Fruit fly (Drosophila melanogaster) whole organism, embryonic: ENCODE results near the gene CG15308.

Experiments used
- Atf6 ChIP-seq: fragments of 200-800 bp; sonication (Bioruptor generic); IDR thresholded peaks from 2 replicates; pipeline ENCODE4 v1.3.6; 2022; ENCODE audit warnings: missing biosample characterization, missing genetic modification characterization
- CG10979 ChIP-seq: fragments of 200-800 bp; sonication (Bioruptor generic); optimal IDR thresholded peaks from 2 replicates; lab custom pipeline; 2018; ENCODE audit warnings: missing biosample characterization, mild to moderate bottlenecking, missing genetic modification characterization, moderate library complexity
- CG11723 ChIP-seq: fragments of 200-800 bp; sonication (Bioruptor generic); optimal IDR thresholded peaks from 2 replicates; lab custom pipeline; 2017; ENCODE audit warnings: missing biosample characterization, mild to moderate bottlenecking, missing genetic modification characterization
- CG15514 ChIP-seq: fragments of 200-800 bp; sonication (Bioruptor generic); optimal IDR thresholded peaks from 3 replicates; lab custom pipeline; 2017; ENCODE audit warnings: missing biosample characterization, missing genetic modification characterization, mild to moderate bottlenecking, moderate library complexity, missing genetic modification reagents
- CG15696 ChIP-seq: fragments of 200-800 bp; sonication (Bioruptor generic); optimal IDR thresholded peaks from 2 replicates; lab custom pipeline; 2019; ENCODE audit warnings: missing biosample characterization, mild to moderate bottlenecking, missing genetic modification characterization, moderate library complexity
- CG16813 ChIP-seq: fragments of 200-800 bp; sonication (Bioruptor generic); IDR thresholded peaks from 3 replicates; pipeline ENCODE4 v1.3.6; 2022; ENCODE audit warnings: missing biosample characterization, missing genetic modification characterization; ENCODE audit not compliant: partially characterized antibody
- CG17912 ChIP-seq: fragments of 200-800 bp; sonication (Bioruptor generic); optimal IDR thresholded peaks from 2 replicates; lab custom pipeline; 2018; ENCODE audit warnings: missing biosample characterization, mild to moderate bottlenecking, missing genetic modification characterization
- CG18011 ChIP-seq: fragments of 200-800 bp; sonication (Bioruptor generic); optimal IDR thresholded peaks from 2 replicates; lab custom pipeline; 2017; ENCODE audit warnings: missing biosample characterization, missing genetic modification characterization, mild to moderate bottlenecking, moderate library complexity, missing genotype
- CG18599 ChIP-seq: fragments of 200-800 bp; sonication (Bioruptor generic); optimal IDR thresholded peaks from 3 replicates; lab custom pipeline; 2017; ENCODE audit warnings: missing biosample characterization, missing genetic modification characterization, mild to moderate bottlenecking, moderate library complexity, missing genetic modification reagents
- CG18619 ChIP-seq: fragments of 200-800 bp; sonication (Bioruptor generic); optimal IDR thresholded peaks from 3 replicates; lab custom pipeline; 2017; ENCODE audit warnings: missing biosample characterization, mild to moderate bottlenecking, missing genetic modification characterization
- CG2202 ChIP-seq: fragments of 200-800 bp; sonication (Bioruptor generic); optimal IDR thresholded peaks from 2 replicates; lab custom pipeline; 2018; ENCODE audit warnings: missing biosample characterization, mild to moderate bottlenecking, missing genetic modification characterization
- CG31441 ChIP-seq: fragments of 200-800 bp; sonication (Bioruptor generic); IDR thresholded peaks from 2 replicates; pipeline ENCODE4 v1.3.6; 2022; ENCODE audit warnings: missing biosample characterization, missing genetic modification characterization
- CG32772 ChIP-seq: fragments of 200-800 bp; sonication (Bioruptor generic); IDR thresholded peaks from 2 replicates; pipeline ENCODE4 v1.3.6; 2022; ENCODE audit warnings: missing biosample characterization, missing genetic modification characterization
- CG4707 ChIP-seq: fragments of 200-800 bp; sonication (Bioruptor generic); optimal IDR thresholded peaks from 2 replicates; lab custom pipeline; 2018; ENCODE audit warnings: missing biosample characterization, mild to moderate bottlenecking, missing genetic modification characterization, moderate library complexity
- CG4730 ChIP-seq: fragments of 200-800 bp; sonication (Bioruptor generic); IDR thresholded peaks from 2 replicates; pipeline ENCODE4 v1.3.6; 2022; ENCODE audit warnings: missing biosample characterization, missing genetic modification characterization
- CG6254 ChIP-seq: fragments of 200-800 bp; sonication (Bioruptor generic); optimal IDR thresholded peaks from 3 replicates; lab custom pipeline; 2017; ENCODE audit warnings: mild to moderate bottlenecking, missing biosample characterization, missing genetic modification reagents, missing genetic modification characterization
- CG7271 ChIP-seq: fragments of 200-800 bp; sonication (Bioruptor generic); optimal IDR thresholded peaks from 2 replicates; lab custom pipeline; 2018; ENCODE audit warnings: missing biosample characterization, mild to moderate bottlenecking, missing genetic modification characterization, moderate library complexity
- CG8290 ChIP-seq, 3 experiments: fragments of 200-800 bp; sonication (Bioruptor generic); optimal IDR thresholded peaks; 2 replicates each; lab custom pipeline; 2016 to 2019; ENCODE audit warnings: missing biosample characterization in 3 of 3, missing genetic modification characterization in 3 of 3, mild to moderate bottlenecking in 2 of 3, moderate library complexity in 1 of 3
- CG9797 ChIP-seq: fragments of 200-800 bp; sonication (Bioruptor generic); optimal IDR thresholded peaks from 3 replicates; lab custom pipeline; 2018; ENCODE audit warnings: missing biosample characterization, mild to moderate bottlenecking, missing genetic modification characterization
- Fer1 ChIP-seq: fragments of 200-800 bp; sonication (Bioruptor generic); optimal IDR thresholded peaks from 2 replicates; lab custom pipeline; 2017; ENCODE audit warnings: missing biosample characterization, mild to moderate bottlenecking, missing genetic modification characterization
- HHEX ChIP-seq: fragments of 200-800 bp; sonication (Bioruptor generic); optimal IDR thresholded peaks from 3 replicates; lab custom pipeline; 2017; ENCODE audit warnings: missing biosample characterization, mild to moderate bottlenecking, missing genetic modification characterization, missing genetic modification reagents
- Jarid2 ChIP-seq: fragments of 200-800 bp; sonication (Bioruptor generic); optimal IDR thresholded peaks from 3 replicates; lab custom pipeline; 2017; ENCODE audit warnings: mild to moderate bottlenecking, missing biosample characterization, missing genetic modification reagents, missing genetic modification characterization
- MTF-1 ChIP-seq: fragments of 200-800 bp; sonication (Bioruptor generic); optimal IDR thresholded peaks from 2 replicates; lab custom pipeline; 2018; ENCODE audit warnings: missing biosample characterization, mild to moderate bottlenecking, missing genetic modification characterization, borderline replicate concordance
- Meics ChIP-seq: fragments of 200-800 bp; sonication (Bioruptor generic); optimal IDR thresholded peaks from 2 replicates; lab custom pipeline; 2017; ENCODE audit warnings: missing biosample characterization, mild to moderate bottlenecking, missing genetic modification characterization
- Myb ChIP-seq: fragments of 200-800 bp; sonication (Bioruptor generic); optimal IDR thresholded peaks from 2 replicates; lab custom pipeline; 2016; ENCODE audit warnings: missing biosample characterization, missing genetic modification characterization
- NC2α ChIP-seq: fragments of 200-800 bp; sonication (Bioruptor generic); optimal IDR thresholded peaks from 2 replicates; lab custom pipeline; 2016; ENCODE audit warnings: missing biosample characterization, missing genetic modification characterization
- Nf-YA ChIP-seq: fragments of 200-800 bp; sonication (Bioruptor generic); IDR thresholded peaks from 2 replicates; pipeline ENCODE4 v1.3.6; 2022; ENCODE audit warnings: missing biosample characterization, missing genetic modification characterization
- Pdp1 ChIP-seq, 2 experiments: fragments of 200-800 bp; sonication (Bioruptor generic); optimal IDR thresholded peaks; 3 replicates each; lab custom pipeline; 2016; ENCODE audit warnings: missing biosample characterization in 2 of 2, missing genetic modification characterization in 2 of 2, mild to moderate bottlenecking in 1 of 2, moderate library complexity in 1 of 2
- Sin3A ChIP-seq: fragments of >200 bp; optimal IDR thresholded peaks from 2 replicates; lab custom pipeline; 2018
- Tbp ChIP-seq: fragments of >200 bp; optimal IDR thresholded peaks from 2 replicates; lab custom pipeline; 2018; ENCODE audit warnings: missing biosample characterization, missing genetic modification characterization
- ap ChIP-seq: fragments of 200-800 bp; sonication (Bioruptor generic); IDR thresholded peaks from 2 replicates; pipeline ENCODE4 v1.3.6; 2022; ENCODE audit warnings: missing biosample characterization, missing genetic modification characterization
- chm ChIP-seq: fragments of 200-800 bp; sonication (Bioruptor generic); IDR thresholded peaks from 2 replicates; pipeline ENCODE4 v1.3.6; 2022; ENCODE audit warnings: missing biosample characterization, missing genetic modification characterization
- dpn ChIP-seq, 2 experiments: fragments of 200-800 bp; sonication (Bioruptor generic); optimal IDR thresholded peaks; 3 replicates each; lab custom pipeline; 2016; ENCODE audit warnings: missing biosample characterization in 2 of 2, missing genetic modification characterization in 2 of 2
- ewg ChIP-seq: fragments of 200-800 bp; sonication (Bioruptor generic); optimal IDR thresholded peaks from 3 replicates; lab custom pipeline; 2017; ENCODE audit warnings: mild to moderate bottlenecking, missing biosample characterization, missing genetic modification reagents, missing genetic modification characterization
- gcm ChIP-seq: fragments of 200-800 bp; sonication (Bioruptor generic); optimal IDR thresholded peaks from 2 replicates; lab custom pipeline; 2019; ENCODE audit warnings: missing biosample characterization, mild to moderate bottlenecking, missing genetic modification characterization, moderate library complexity
- gsb-n ChIP-seq: fragments of 200-800 bp; sonication (Bioruptor generic); optimal IDR thresholded peaks from 3 replicates; lab custom pipeline; 2018; ENCODE audit warnings: missing biosample characterization, mild to moderate bottlenecking, missing genetic modification characterization
- inv ChIP-seq: fragments of 200-800 bp; sonication (Bioruptor generic); IDR thresholded peaks from 2 replicates; pipeline ENCODE4 v1.3.6; 2022; ENCODE audit warnings: missing biosample characterization, missing genetic modification characterization; ENCODE audit not compliant: partially characterized antibody
- nerfin-1 ChIP-seq: fragments of 200-800 bp; sonication (Bioruptor generic); optimal IDR thresholded peaks from 3 replicates; lab custom pipeline; 2019; ENCODE audit warnings: missing biosample characterization, mild to moderate bottlenecking, missing genetic modification characterization, moderate library complexity
- odd ChIP-seq: fragments of 200-800 bp; sonication (Bioruptor generic); optimal IDR thresholded peaks from 2 replicates; lab custom pipeline; 2017; ENCODE audit warnings: missing biosample characterization, mild to moderate bottlenecking, missing genetic modification characterization
- prd ChIP-seq, 3 experiments: fragments of >200 bp in 2 of 3; fragments of 200-800 bp in 1 of 3; sonication (Bioruptor generic) in 1 of 3; optimal IDR thresholded peaks in 2 of 3; IDR thresholded peaks in 1 of 3; 2 replicates in 2 of 3; 3 replicates in 1 of 3; pipeline versions ENCODE4 v1.3.6 to Lab custom; 2017 to 2022; ENCODE audit warnings: missing biosample characterization in 1 of 3, missing genetic modification characterization in 1 of 3
- schlank ChIP-seq: fragments of 200-800 bp; sonication (Bioruptor generic); optimal IDR thresholded peaks from 2 replicates; lab custom pipeline; 2018; ENCODE audit warnings: missing biosample characterization, mild to moderate bottlenecking, missing genetic modification characterization
- sens-2 ChIP-seq: fragments of 200-800 bp; sonication (Bioruptor generic); IDR thresholded peaks from 2 replicates; pipeline ENCODE4 v1.3.6; 2022; ENCODE audit warnings: missing biosample characterization, missing genetic modification characterization
- sna ChIP-seq: fragments of 200-800 bp; sonication (Bioruptor generic); IDR thresholded peaks from 2 replicates; pipeline ENCODE4 v1.3.6; 2022; ENCODE audit warnings: missing biosample characterization, missing genetic modification characterization; ENCODE audit not compliant: partially characterized antibody
- sob ChIP-seq: fragments of 200-800 bp; sonication (Bioruptor generic); IDR thresholded peaks from 2 replicates; pipeline ENCODE4 v1.3.6; 2022; ENCODE audit warnings: missing biosample characterization, missing genetic modification characterization
- tna ChIP-seq: fragments of 200-800 bp; sonication (Bioruptor generic); IDR thresholded peaks from 2 replicates; pipeline ENCODE4 v1.3.6; 2022; ENCODE audit warnings: missing biosample characterization, missing genetic modification characterization; ENCODE audit not compliant: partially characterized antibody
- toy ChIP-seq: fragments of 200-800 bp; sonication (Bioruptor generic); IDR thresholded peaks from 2 replicates; pipeline ENCODE4 v1.3.6; 2022; ENCODE audit warnings: missing biosample characterization, missing genetic modification characterization

Gene CG15308

dm6 chrX:10265213-10266017 is 46.5 kb upstream of the CG15308 start, which contains the start of gene CG12643 (continued):
- no peak for TF ChIP-seq prd (optimal IDR thresholded peaks at IDR 0.05; lab: Kevin White, UChicago)
- peak; percentile 94 for TF ChIP-seq prd (GFP tag; IDR thresholded peaks at IDR 0.05; lab: Robert Waterston, UW)
- TF ChIP-seq sens-2 (GFP tag; lab: Robert Waterston, UW) = peak; percentile 92
- peak; percentile 90 for TF ChIP-seq ap (GFP tag; lab: Robert Waterston, UW)
- peak; percentile 76 for TF ChIP-seq CG4730 (GFP tag; lab: Robert Waterston, UW)
- peak; percentile 66 for TF ChIP-seq CG11723
- TF ChIP-seq CG32772 = peak; percentile 94
- peak; percentile 87 for TF ChIP-seq Atf6 (GFP tag; lab: Robert Waterston, UW)
- peak; percentile 90 for TF ChIP-seq CG31441 (GFP tag; lab: Robert Waterston, UW)
- peak; percentile 35 for TF ChIP-seq schlank (tag; lab: Kevin White, UChicago)
- no peak for TF ChIP-seq CG7271
- TF ChIP-seq CG10979 (tag; lab: Kevin White, UChicago) = peak; percentile 84
- TF ChIP-seq toy = peak; percentile 85
- TF ChIP-seq CG18011 = peak; percentile 56
- TF ChIP-seq Nf-YA (GFP tag; lab: Robert Waterston, UW) = peak; percentile 81; the same call in 1 of the 2 replicates
- peak; percentile 85 for TF ChIP-seq HHEX
- no peak for TF ChIP-seq tna (GFP tag; lab: Robert Waterston, UW)
- TF ChIP-seq Pdp1 (GFP tag; optimal IDR thresholded peaks at IDR 0.05; lab: Kevin White, UChicago) = peak; percentile 90 to 91
- peak; percentile 85 for TF ChIP-seq Fer1 (GFP tag; lab: Kevin White, UChicago)
- peak; percentile 53 for TF ChIP-seq CG4707 (GFP tag; lab: Kevin White, UChicago)
- peak; percentile 63 for TF ChIP-seq CG15696 (tag; lab: Kevin White, UChicago)
- peak; percentile 94 for TF ChIP-seq dpn (GFP tag; optimal IDR thresholded peaks at IDR 0.05; lab: Kevin White, UChicago)
- peak; percentile 89 for TF ChIP-seq CG18599 (GFP tag; lab: Kevin White, UChicago)
- TF ChIP-seq CG17912 (GFP tag; lab: Kevin White, UChicago) = peak; percentile 48
- peak; percentile 52 for TF ChIP-seq CG2202 (tag; lab: Kevin White, UChicago)
- peak; percentile 17 for TF ChIP-seq Jarid2 (GFP tag; lab: Kevin White, UChicago)
- peak; percentile 92 for TF ChIP-seq NC2α (GFP tag; lab: Kevin White, UChicago)
- no peak for TF ChIP-seq sna
- TF ChIP-seq CG18619 = peak; percentile 82
- no peak for TF ChIP-seq inv (GFP tag; lab: Robert Waterston, UW)
- TF ChIP-seq chm (GFP tag; lab: Robert Waterston, UW) = peak; percentile 94
- TF ChIP-seq CG15514 (GFP tag; lab: Kevin White, UChicago) = peak; percentile 78
- no peak for TF ChIP-seq Tbp (GFP tag; lab: Kevin White, UChicago)
- peak; percentile 21 for TF ChIP-seq CG9797 (GFP tag; lab: Kevin White, UChicago)
- TF ChIP-seq gsb-n (tag; lab: Kevin White, UChicago) = peak; percentile 80
- TF ChIP-seq CG16813 (GFP tag; lab: Robert Waterston, UW) = no peak
- no peak for TF ChIP-seq Sin3A (lab: Kevin White, UChicago)
- peak; percentile 83 for TF ChIP-seq odd (GFP tag; lab: Kevin White, UChicago)
- peak; percentile 65 for TF ChIP-seq CG6254
- peak; percentile 93 for TF ChIP-seq sob
- peak; percentile 72 for TF ChIP-seq nerfin-1 (tag; lab: Kevin White, UChicago)
- TF ChIP-seq Myb (GFP tag; lab: Kevin White, UChicago) = peak; percentile 83
- peak; percentile 74 for TF ChIP-seq MTF-1 (GFP tag; lab: Kevin White, UChicago)
- peak; percentile 88 for TF ChIP-seq ewg (GFP tag; lab: Kevin White, UChicago)
- peak; percentile 73 for TF ChIP-seq CG8290 (GFP tag; optimal IDR thresholded peaks at IDR 0.05; lab: Kevin White, UChicago)
- peak; percentile 76 to 96 for TF ChIP-seq CG8290 (tag; optimal IDR thresholded peaks at IDR 0.05; lab: Kevin White, UChicago)
- TF ChIP-seq Meics (GFP tag; lab: Kevin White, UChicago) = peak; percentile 86
- TF ChIP-seq gcm = peak; percentile 73
